Fruit fly (Drosophila melanogaster): ENCODE measurements around the gene CG31274.
A peak's percentile ranks its signal among the peaks of the same experiment; 100 is the strongest.

Gene CG31274

dm6 chr3R:16986181-16987074 is 6.4 kb upstream of the CG31274 start (continued):
- TF ChIP-seq ash1 (GFP tag; optimal IDR thresholded peaks at IDR 0.05) (peak; percentile 92), bbx (GFP tag; IDR thresholded peaks at IDR 0.05; ENCODE audit: partially characterized antibody) (no peak), nau (GFP tag; optimal IDR thresholded peaks at IDR 0.05) (peak; percentile 77), CG11085 (GFP tag; IDR thresholded peaks at IDR 0.05) (peak; percentile 95), CG16863 (GFP tag; optimal IDR thresholded peaks at IDR 0.05) (peak; percentile 89), Atf6 (GFP tag; IDR thresholded peaks at IDR 0.05) (peak; percentile 98), gcm2 (GFP tag; optimal IDR thresholded peaks at IDR 0.05) (peak; percentile 80), CG18011 (GFP tag; optimal IDR thresholded peaks at IDR 0.05) (peak; percentile 75), CkIIα-i1 (GFP tag; IDR thresholded peaks at IDR 0.05) (peak; percentile 87), ci (GFP tag; IDR thresholded peaks at IDR 0.05) (peak; percentile 96), lov (optimal IDR thresholded peaks at IDR 0.05) (no peak), lov (GFP tag; IDR thresholded peaks at IDR 0.05) (peak; percentile 92), sima (GFP tag; optimal IDR thresholded peaks at IDR 0.05) (peak; percentile 76), CG1603 (tag; optimal IDR thresholded peaks at IDR 0.05) (peak; percentile 91), Lim3 (GFP tag; IDR thresholded peaks at IDR 0.05) (peak; percentile 90), CG42726 (GFP tag; IDR thresholded peaks at IDR 0.05; ENCODE audit: partially characterized antibody) (no peak), zen (tag; optimal IDR thresholded peaks at IDR 0.05) (peak; percentile 57), CG10431 (GFP tag; optimal IDR thresholded peaks at IDR 0.05) (peak; percentile 48), croc (GFP tag; conservative IDR thresholded peaks at IDR 0.05) (peak; percentile 68), CG2202 (tag; optimal IDR thresholded peaks at IDR 0.05) (no peak), C15 (GFP tag; IDR thresholded peaks at IDR 0.05) (peak; percentile 90), PHDP (tag; optimal IDR thresholded peaks at IDR 0.05) (peak; percentile 91), sob (GFP tag; IDR thresholded peaks at IDR 0.05) (peak; percentile 99), yki (optimal IDR thresholded peaks at IDR 0.05) (no peak), Ets65A (GFP tag) (peak; percentile 99), CG12155 (GFP tag; optimal IDR thresholded peaks at IDR 0.05) (peak; percentile 94), Lhr (GFP tag; optimal IDR thresholded peaks at IDR 0.05) (peak; percentile 28), CG14014 (GFP tag; IDR thresholded peaks at IDR 0.05) (peak; percentile 99), CG7745 (tag; optimal IDR thresholded peaks at IDR 0.05) (no peak), Oli (tag; optimal IDR thresholded peaks at IDR 0.05) (peak; percentile 91), abd-A (tag; optimal IDR thresholded peaks at IDR 0.05) (peak; percentile 45), CG8944 (GFP tag; optimal IDR thresholded peaks at IDR 0.05) (peak; percentile 81), Dp (GFP tag; optimal IDR thresholded peaks at IDR 0.05) (peak; percentile 15), CG7357 (GFP tag; IDR thresholded peaks at IDR 0.05) (peak; percentile 89), Six4 (GFP tag; optimal IDR thresholded peaks at IDR 0.05) (peak; percentile 62), ATbp (GFP tag; optimal IDR thresholded peaks at IDR 0.05) (peak; percentile 80), CG14860 (GFP tag; IDR thresholded peaks at IDR 0.05; ENCODE audit: partially characterized antibody) (no peak), CG4854 (GFP tag; optimal IDR thresholded peaks at IDR 0.05) (peak; percentile 88), dimm (GFP tag; IDR thresholded peaks at IDR 0.05) (peak; percentile 95), CG14050 (GFP tag; IDR thresholded peaks at IDR 0.05) (peak; percentile 95), CG17802 (tag; optimal IDR thresholded peaks at IDR 0.05) (peak; percentile 54), inv (GFP tag; IDR thresholded peaks at IDR 0.05; ENCODE audit: partially characterized antibody) (peak; percentile 11; the same call in 1 of the 2 replicates), repo (GFP tag; optimal IDR thresholded peaks at IDR 0.05) (peak; percentile 87), Hr39 (optimal IDR thresholded peaks at IDR 0.05) (no peak), Med (GFP tag) (peak; percentile 100), CG1832 (GFP tag; optimal IDR thresholded peaks at IDR 0.05) (no peak), gce (GFP tag; IDR thresholded peaks at IDR 0.05) (peak; percentile 84), lola (GFP tag; optimal IDR thresholded peaks at IDR 0.05) (peak in 1 of 3 experiments; percentile 35), psq (GFP tag; optimal IDR thresholded peaks at IDR 0.05) (peak; percentile 31)
